Worm (Caenorhabditis elegans) whole organism, young adult: ENCODE data around the gene H20J04.9.

Experiments
- B0035.1 ChIP-seq: sonication (generic microtip); optimal IDR thresholded peaks from 2 replicates; lab custom pipeline; 2016; ENCODE audit warnings: missing genetic modification characterization, mild to moderate bottlenecking, missing compliant biosample characterization, missing genotype, missing genetic modification reagents
- B0336.3 ChIP-seq: fragments of 200-800 bp; sonication (Bioruptor generic); IDR thresholded peaks from 2 replicates; pipeline ENCODE4 v1.3.6; 2022; ENCODE audit warnings: missing genetic modification characterization, missing compliant biosample characterization
- F23B12.7 ChIP-seq: sonication (generic microtip); optimal IDR thresholded peaks from 2 replicates; lab custom pipeline; 2017; ENCODE audit warnings: missing genetic modification characterization, mild to moderate bottlenecking, missing compliant biosample characterization, antibody characterized with exemption, moderate library complexity; ENCODE audit not compliant: insufficient read depth
- F49E8.2 ChIP-seq: sonication (generic microtip); optimal IDR thresholded peaks from 3 replicates; lab custom pipeline; 2017; ENCODE audit warnings: missing genetic modification characterization, mild to moderate bottlenecking, missing compliant biosample characterization, antibody characterized with exemption, moderate library complexity; ENCODE audit not compliant: insufficient read depth
- F52B5.7 ChIP-seq: sonication (generic microtip); optimal IDR thresholded peaks from 2 replicates; lab custom pipeline; 2016; ENCODE audit warnings: mild to moderate bottlenecking, missing genetic modification characterization, missing compliant biosample characterization
- F55B11.4 ChIP-seq: sonication (generic microtip); optimal IDR thresholded peaks from 2 replicates; lab custom pipeline; 2016; ENCODE audit warnings: missing compliant biosample characterization, missing genetic modification characterization, borderline replicate concordance; ENCODE audit not compliant: insufficient read depth
- K12H6.12 ChIP-seq: fragments of 200-800 bp; sonication (Bioruptor generic); optimal IDR thresholded peaks from 2 replicates; lab custom pipeline; 2018; ENCODE audit warnings: mild to moderate bottlenecking, missing genetic modification characterization, missing compliant biosample characterization
- Y79H2A.3 ChIP-seq: fragments of 200-800 bp; sonication (Bioruptor generic); conservative IDR thresholded peaks from 2 replicates; pipeline ENCODE4 v1.3.6; 2022; ENCODE audit warnings: missing genetic modification reagents, missing genetic modification characterization, missing compliant biosample characterization
- Y95B8A.8 ChIP-seq: fragments of 200-800 bp; sonication (Bioruptor generic); IDR thresholded peaks from 2 replicates; pipeline ENCODE4 v1.3.6; 2022; ENCODE audit warnings: missing genetic modification reagents, missing genetic modification characterization, missing compliant biosample characterization
- ZK185.1 ChIP-seq: sonication (generic microtip); optimal IDR thresholded peaks from 2 replicates; lab custom pipeline; 2016; ENCODE audit warnings: mild to moderate bottlenecking, missing genetic modification characterization, missing compliant biosample characterization; ENCODE audit not compliant: poor library complexity, severe bottlenecking
- aptf-2 ChIP-seq: fragments of 200-800 bp; sonication (Bioruptor generic); conservative IDR thresholded peaks from 2 replicates; pipeline ENCODE4 v1.3.6; 2022; ENCODE audit warnings: missing genetic modification reagents, missing genetic modification characterization, missing compliant biosample characterization
- ccch-3 ChIP-seq: fragments of 200-800 bp; sonication (Bioruptor generic); optimal IDR thresholded peaks from 2 replicates; lab custom pipeline; 2018; ENCODE audit warnings: mild to moderate bottlenecking, missing genetic modification characterization, missing compliant biosample characterization
- cebp-1 ChIP-seq, 2 experiments: fragments of 200-800 bp in 1 of 2; sonication (Bioruptor generic) in 1 of 2; sonication (generic microtip) in 1 of 2; IDR thresholded peaks in 1 of 2; optimal IDR thresholded peaks in 1 of 2; 2 replicates each; pipeline versions ENCODE4 v1.3.6 to Lab custom; 2017 to 2022; ENCODE audit warnings: missing compliant biosample characterization in 2 of 2, missing genetic modification characterization in 2 of 2, mild to moderate bottlenecking in 1 of 2, missing genetic modification reagents in 1 of 2, moderate library complexity in 1 of 2
- ceh-100 ChIP-seq: fragments of 200-800 bp; sonication (Bioruptor generic); IDR thresholded peaks from 2 replicates; pipeline ENCODE4 v1.3.6; 2022; ENCODE audit warnings: missing genetic modification reagents, missing genetic modification characterization, missing compliant biosample characterization
- ceh-40 ChIP-seq: fragments of 200-800 bp; sonication (Bioruptor generic); IDR thresholded peaks from 2 replicates; pipeline ENCODE4 v1.3.6; 2022; ENCODE audit warnings: missing genetic modification characterization, missing compliant biosample characterization
- dox-1 ChIP-seq: fragments of 200-800 bp; sonication (Bioruptor generic); IDR thresholded peaks from 2 replicates; pipeline ENCODE4 v1.3.6; 2022; ENCODE audit warnings: missing genetic modification reagents, missing genetic modification characterization, missing compliant biosample characterization
- egl-44 ChIP-seq: fragments of 200-800 bp; sonication (Bioruptor generic); IDR thresholded peaks from 2 replicates; pipeline ENCODE4 v1.3.6; 2022; ENCODE audit warnings: missing genetic modification reagents, missing genetic modification characterization, missing compliant biosample characterization
- him-1 ChIP-seq: sonication (generic microtip); optimal IDR thresholded peaks from 2 replicates; lab custom pipeline; 2016; ENCODE audit warnings: missing genotype, missing genetic modification reagents, missing genetic modification characterization, missing compliant biosample characterization
- hmg-20 ChIP-seq: fragments of 200-800 bp; sonication (Bioruptor generic); IDR thresholded peaks from 2 replicates; pipeline ENCODE4 v1.3.6; 2022; ENCODE audit warnings: missing genetic modification reagents, missing genetic modification characterization, missing compliant biosample characterization
- hrde-1 ChIP-seq: sonication (generic microtip); optimal IDR thresholded peaks from 2 replicates; lab custom pipeline; 2016; ENCODE audit warnings: missing genetic modification characterization, mild to moderate bottlenecking, missing compliant biosample characterization, moderate library complexity, missing genotype, missing genetic modification reagents, borderline replicate concordance
- let-526 ChIP-seq: fragments of 200-800 bp; sonication (Bioruptor generic); IDR thresholded peaks from 2 replicates; pipeline ENCODE4 v1.3.6; 2022; ENCODE audit warnings: missing genetic modification reagents, missing genetic modification characterization, missing compliant biosample characterization
- lin-26 ChIP-seq: fragments of 200-800 bp; sonication (Bioruptor generic); IDR thresholded peaks from 2 replicates; pipeline ENCODE4 v1.3.6; 2022; ENCODE audit warnings: missing genetic modification reagents, missing genetic modification characterization, missing compliant biosample characterization
- lin-35 ChIP-seq, 3 experiments: fragments of 150-350 bp in 2 of 3; sonication (generic microtip) in 1 of 3; optimal IDR thresholded peaks; 2 replicates each; lab custom pipeline; 2014 to 2018; ENCODE audit warnings: missing biosample characterization in 3 of 3, missing genetic modification characterization in 3 of 3, missing genetic modification reagents in 3 of 3
- lin-40 ChIP-seq: sonication (generic microtip); optimal IDR thresholded peaks from 2 replicates; lab custom pipeline; 2016; ENCODE audit warnings: missing genetic modification characterization, mild to moderate bottlenecking, missing compliant biosample characterization, missing genotype, missing genetic modification reagents
- lin-54 ChIP-seq: fragments of 200-800 bp; sonication (Bioruptor generic); optimal IDR thresholded peaks from 2 replicates; lab custom pipeline; 2018; ENCODE audit warnings: mild to moderate bottlenecking, missing genetic modification characterization, missing compliant biosample characterization
- madf-10 ChIP-seq: sonication (generic microtip); optimal IDR thresholded peaks from 2 replicates; lab custom pipeline; 2016; ENCODE audit warnings: mild to moderate bottlenecking, missing genetic modification characterization, missing compliant biosample characterization
- madf-3 ChIP-seq: fragments of 200-800 bp; sonication (Bioruptor generic); IDR thresholded peaks from 2 replicates; pipeline ENCODE4 v1.3.6; 2022; ENCODE audit warnings: missing genetic modification reagents, missing genetic modification characterization, missing compliant biosample characterization
- madf-6 ChIP-seq: fragments of 200-800 bp; sonication (Bioruptor generic); IDR thresholded peaks from 2 replicates; pipeline ENCODE4 v1.3.6; 2022; ENCODE audit warnings: missing genetic modification reagents, missing genetic modification characterization, missing compliant biosample characterization
- mel-28 ChIP-seq: sonication (generic microtip); optimal IDR thresholded peaks from 2 replicates; lab custom pipeline; 2016; ENCODE audit warnings: borderline replicate concordance, mild to moderate bottlenecking, missing genetic modification characterization, missing compliant biosample characterization
- nhr-120 ChIP-seq: fragments of 200-800 bp; sonication (Bioruptor generic); IDR thresholded peaks from 2 replicates; pipeline ENCODE4 v1.3.6; 2022; ENCODE audit warnings: missing genetic modification characterization, missing compliant biosample characterization
- nhr-27 ChIP-seq: fragments of 200-800 bp; sonication (Bioruptor generic); optimal IDR thresholded peaks from 2 replicates; lab custom pipeline; 2018; ENCODE audit warnings: mild to moderate bottlenecking, missing genetic modification characterization, moderate library complexity, missing compliant biosample characterization
- nhr-80 ChIP-seq: sonication (generic microtip); optimal IDR thresholded peaks from 2 replicates; lab custom pipeline; 2016; ENCODE audit warnings: missing genetic modification characterization, missing compliant biosample characterization
- pbrm-1 ChIP-seq: fragments of 200-800 bp; sonication (Bioruptor generic); IDR thresholded peaks from 2 replicates; pipeline ENCODE4 v1.3.6; 2022; ENCODE audit warnings: missing genetic modification reagents, missing genetic modification characterization, missing compliant biosample characterization
- rec-8 ChIP-seq, 2 experiments: sonication (generic microtip); optimal IDR thresholded peaks; 2 replicates each; lab custom pipeline; 2016; ENCODE audit warnings: mild to moderate bottlenecking in 2 of 2, missing genetic modification characterization in 2 of 2, missing genetic modification reagents in 2 of 2, missing genotype in 2 of 2, missing biosample characterization in 1 of 2, missing compliant biosample characterization in 1 of 2, moderate library complexity in 1 of 2
- sdz-38 ChIP-seq: sonication (generic microtip); optimal IDR thresholded peaks from 2 replicates; lab custom pipeline; 2016; ENCODE audit warnings: missing genotype, missing genetic modification characterization, missing compliant biosample characterization
- snpc-1.1 ChIP-seq: sonication (generic microtip); optimal IDR thresholded peaks from 2 replicates; lab custom pipeline; 2017; ENCODE audit warnings: missing genetic modification characterization, mild to moderate bottlenecking, missing compliant biosample characterization, antibody characterized with exemption, moderate library complexity, missing genotype, missing genetic modification reagents; ENCODE audit not compliant: insufficient read depth
- sptf-2 ChIP-seq: fragments of 200-800 bp; sonication (Bioruptor generic); optimal IDR thresholded peaks from 2 replicates; lab custom pipeline; 2018; ENCODE audit warnings: mild to moderate bottlenecking, missing genetic modification characterization, missing compliant biosample characterization
- tbp1 ChIP-seq: fragments of 200-800 bp; sonication (Bioruptor generic); optimal IDR thresholded peaks from 2 replicates; lab custom pipeline; 2018; ENCODE audit warnings: mild to moderate bottlenecking, missing genetic modification characterization, missing compliant biosample characterization
- xnd-1 ChIP-seq: sonication (generic microtip); optimal IDR thresholded peaks from 2 replicates; lab custom pipeline; 2016; ENCODE audit warnings: missing genotype, missing genetic modification reagents, missing genetic modification characterization, missing compliant biosample characterization
- ztf-25 ChIP-seq: fragments of 200-800 bp; sonication (Bioruptor generic); IDR thresholded peaks from 2 replicates; pipeline ENCODE4 v1.3.6; 2022; ENCODE audit warnings: missing genetic modification reagents, missing genetic modification characterization, missing compliant biosample characterization
- ztf-26 ChIP-seq: sonication (generic microtip); optimal IDR thresholded peaks from 2 replicates; lab custom pipeline; 2017; ENCODE audit warnings: missing genetic modification characterization, missing compliant biosample characterization

Gene H20J04.9

ce11 chrII:4369715-4370114 lies 18.7 kb downstream of the H20J04.9 start:
- TF ChIP-seq ztf-26 (tag; lab: Kevin White, UChicago) (no peak), ceh-40 (GFP tag; lab: Robert Waterston, UW) (no peak), F23B12.7 (tag; lab: Kevin White, UChicago) (no peak), mel-28 (tag; lab: Kevin White, UChicago) (no peak), ccch-3 (GFP tag; lab: Kevin White, UChicago) (no peak), aptf-2 (no peak), madf-6 (GFP tag; lab: Robert Waterston, UW) (no peak), snpc-1.1 (tag; lab: Kevin White, UChicago) (no peak)

ce11 chrII:4370842-4371241 lies 19.9 kb downstream of the H20J04.9 start:
- TF ChIP-seq F55B11.4 (tag; lab: Kevin White, UChicago): no peak
- TF ChIP-seq K12H6.12 (tag; lab: Kevin White, UChicago): no peak
- TF ChIP-seq B0336.3: no peak
- TF ChIP-seq lin-40 (tag; lab: Kevin White, UChicago): no peak
- no peak for TF ChIP-seq F49E8.2
- TF ChIP-seq ztf-25 (GFP tag; lab: Robert Waterston, UW): no peak
- TF ChIP-seq ceh-100: no peak
- TF ChIP-seq hmg-20 (GFP tag; lab: Robert Waterston, UW): no peak

ce11 chrII:4372406-4372805 lies 21.4 kb downstream of the H20J04.9 start, which contains the start of gene paic-1:
Gene paic-1, minus strand, starts transcription at chrII:4372525.
- TF ChIP-seq madf-6 (GFP tag; lab: Robert Waterston, UW) (peak; percentile 32), him-1 (tag; lab: Kevin White, UChicago) (no peak), xnd-1 (tag; lab: Kevin White, UChicago) (peak; percentile 17), rec-8 (tag; optimal IDR thresholded peaks at IDR 0.05; lab: Kevin White, UChicago) (no peak), let-526 (no peak), ZK185.1 (tag; lab: Kevin White, UChicago) (peak; percentile 27), lin-40 (tag; lab: Kevin White, UChicago) (peak; percentile 27), egl-44 (GFP tag; lab: Robert Waterston, UW) (no peak), sdz-38 (tag; lab: Kevin White, UChicago) (no peak), B0336.3 (peak; percentile 53; the same call in 1 of the 2 replicates), nhr-27 (tag; lab: Kevin White, UChicago) (no peak), madf-10 (tag; lab: Kevin White, UChicago) (no peak), Y95B8A.8 (0 out of 2 replicates have a peak, but pooled peaks have one; percentile 51), dox-1 (GFP tag; lab: Robert Waterston, UW) (0 out of 2 replicates have a peak, but pooled peaks have one; percentile 23), pbrm-1 (GFP tag; lab: Robert Waterston, UW) (0 out of 2 replicates have a peak, but pooled peaks have one; percentile 7), lin-54 (peak; percentile 20), madf-3 (GFP tag; lab: Robert Waterston, UW) (0 out of 2 replicates have a peak, but pooled peaks have one; percentile 11), hmg-20 (GFP tag; lab: Robert Waterston, UW) (0 out of 2 replicates have a peak, but pooled peaks have one; percentile 3), hrde-1 (tag; lab: Kevin White, UChicago) (peak; percentile 47), F52B5.7 (tag; lab: Kevin White, UChicago) (no peak), nhr-80 (peak; percentile 58), nhr-120 (GFP tag; lab: Robert Waterston, UW) (no peak), lin-35 (GFP tag; optimal IDR thresholded peaks at IDR 0.05; lab: Kevin White, UChicago) (peak in 1 of 3 experiments; percentile 37), Y79H2A.3 (GFP tag; lab: Robert Waterston, UW) (0 out of 2 replicates have a peak, but pooled peaks have one; percentile 19), B0035.1 (peak; percentile 38), tbp1 (GFP tag; lab: Kevin White, UChicago) (no peak), cebp-1 (GFP tag; IDR thresholded peaks at IDR 0.05; lab: Robert Waterston, UW) (no peak), cebp-1 (tag; optimal IDR thresholded peaks at IDR 0.05; lab: Kevin White, UChicago) (peak; percentile 9), lin-26 (GFP tag; lab: Robert Waterston, UW) (peak; percentile 44; the same call in 1 of the 2 replicates), sptf-2 (no peak)
- TF ChIP-seq, all 124 proteins: peak for 18
